Worm (Caenorhabditis elegans) whole organism, L1 larva: ENCODE data around the gene C38C3.4.

Experiments
- Y116A8C.19 ChIP-seq: sonication (generic microtip); optimal IDR thresholded peaks from 2 replicates; lab custom pipeline; 2016; ENCODE audit warnings: missing compliant biosample characterization, missing genetic modification characterization, borderline replicate concordance
- ama-1 ChIP-seq: fragments of 150-350 bp; optimal IDR thresholded peaks from 2 replicates; lab custom pipeline; 2014
- blmp-1 ChIP-seq: fragments of 150-350 bp; optimal IDR thresholded peaks from 2 replicates; lab custom pipeline; 2014; ENCODE audit warnings: missing biosample characterization, missing genetic modification characterization
- ceh-63 ChIP-seq: fragments of 200-800 bp; sonication (Bioruptor generic); optimal IDR thresholded peaks from 2 replicates; lab custom pipeline; 2018; ENCODE audit warnings: mild to moderate bottlenecking, missing genetic modification characterization, missing compliant biosample characterization
- ceh-82 ChIP-seq, 3 experiments: fragments of 150-350 bp in 1 of 3; sonication (generic microtip) in 2 of 3; optimal IDR thresholded peaks; 2 replicates each; lab custom pipeline; 2014 to 2017; ENCODE audit warnings: missing biosample characterization in 3 of 3, missing genetic modification characterization in 3 of 3
- ceh-90 ChIP-seq: sonication (generic microtip); optimal IDR thresholded peaks from 2 replicates; lab custom pipeline; 2016; ENCODE audit warnings: missing genetic modification characterization, missing compliant biosample characterization
- ces-1 ChIP-seq: fragments of 150-350 bp; optimal IDR thresholded peaks from 2 replicates; lab custom pipeline; 2014; ENCODE audit warnings: missing biosample characterization, missing genetic modification reagents, missing genetic modification characterization
- dsc-1 ChIP-seq: sonication (generic microtip); optimal IDR thresholded peaks from 2 replicates; lab custom pipeline; 2016; ENCODE audit warnings: mild to moderate bottlenecking, missing genetic modification characterization, missing compliant biosample characterization
- efl-1 ChIP-seq, 4 experiments: fragments of 150-350 bp; optimal IDR thresholded peaks in 3 of 4; peaks in 1 of 4; 1 replicate in 1 of 4; 2 replicates in 3 of 4; lab custom pipeline; 2014; ENCODE audit warnings: missing biosample characterization in 2 of 4, missing genetic modification characterization in 2 of 4, missing genetic modification reagents in 2 of 4
- fkh-10 ChIP-seq: sonication (generic microtip); optimal IDR thresholded peaks from 2 replicates; lab custom pipeline; 2017; ENCODE audit warnings: missing biosample characterization, missing genetic modification reagents, missing genetic modification characterization
- fkh-8 ChIP-seq: sonication (generic microtip); optimal IDR thresholded peaks from 2 replicates; lab custom pipeline; 2016; ENCODE audit warnings: mild to moderate bottlenecking, missing genetic modification characterization, missing compliant biosample characterization
- hlh-4 ChIP-seq: sonication (generic microtip); optimal IDR thresholded peaks from 2 replicates; lab custom pipeline; 2016; ENCODE audit warnings: mild to moderate bottlenecking, missing genetic modification characterization, missing compliant biosample characterization
- irx-1 ChIP-seq: sonication (generic microtip); optimal IDR thresholded peaks from 2 replicates; lab custom pipeline; 2016; ENCODE audit warnings: missing genetic modification characterization, missing compliant biosample characterization
- isw-1 ChIP-seq: fragments of 200-800 bp; sonication (Bioruptor generic); IDR thresholded peaks from 2 replicates; pipeline ENCODE4 v1.3.6; 2022; ENCODE audit warnings: missing genetic modification characterization, missing compliant biosample characterization
- lin-14 ChIP-seq: fragments of 200-800 bp; sonication (Bioruptor generic); optimal IDR thresholded peaks from 2 replicates; lab custom pipeline; 2018; ENCODE audit warnings: mild to moderate bottlenecking, missing genetic modification characterization, moderate library complexity, missing compliant biosample characterization
- lin-39 ChIP-seq: fragments of 150-350 bp; optimal IDR thresholded peaks from 2 replicates; lab custom pipeline; 2014; ENCODE audit warnings: missing biosample characterization, missing genetic modification reagents, missing genetic modification characterization
- lsy-2 ChIP-seq, 2 experiments: fragments of 150-350 bp; optimal IDR thresholded peaks; 2 replicates each; lab custom pipeline; 2014; ENCODE audit warnings: missing biosample characterization in 2 of 2, missing genetic modification characterization in 2 of 2
- mef-2 ChIP-seq: fragments of 150-350 bp; optimal IDR thresholded peaks from 2 replicates; lab custom pipeline; 2014; ENCODE audit warnings: missing biosample characterization, missing genetic modification characterization
- mep-1 ChIP-seq: fragments of 150-350 bp; optimal IDR thresholded peaks from 2 replicates; lab custom pipeline; 2014; ENCODE audit warnings: missing biosample characterization, missing genetic modification characterization
- nhr-19 ChIP-seq: fragments of 200-800 bp; sonication (Bioruptor generic); conservative IDR thresholded peaks from 2 replicates; pipeline ENCODE4 v1.3.6; 2022; ENCODE audit warnings: missing genetic modification characterization, missing compliant biosample characterization
- nhr-20 ChIP-seq: sonication (generic microtip); optimal IDR thresholded peaks from 2 replicates; lab custom pipeline; 2016; ENCODE audit warnings: mild to moderate bottlenecking, missing genetic modification characterization, missing compliant biosample characterization
- nhr-47 ChIP-seq: sonication (generic microtip); optimal IDR thresholded peaks from 2 replicates; lab custom pipeline; 2016; ENCODE audit warnings: mild to moderate bottlenecking, missing genetic modification characterization, moderate library complexity, missing compliant biosample characterization
- nhr-71 ChIP-seq: sonication (generic microtip); optimal IDR thresholded peaks from 2 replicates; lab custom pipeline; 2016; ENCODE audit warnings: mild to moderate bottlenecking, missing genetic modification characterization, moderate library complexity, missing compliant biosample characterization
- nhr-85 ChIP-seq: sonication (generic microtip); peaks from one replicate; lab custom pipeline; 2016; ENCODE audit warnings: missing genetic modification characterization, inconsistent platforms, missing compliant biosample characterization
- nhr-90 ChIP-seq: sonication (generic microtip); optimal IDR thresholded peaks from 2 replicates; lab custom pipeline; 2016; ENCODE audit warnings: mild to moderate bottlenecking, missing genetic modification characterization, missing compliant biosample characterization; ENCODE audit not compliant: poor library complexity
- pag-3 ChIP-seq: sonication (generic microtip); optimal IDR thresholded peaks from 2 replicates; lab custom pipeline; 2017; ENCODE audit warnings: missing genetic modification characterization, mild to moderate bottlenecking, missing compliant biosample characterization, antibody characterized with exemption, borderline replicate concordance; ENCODE audit not compliant: insufficient read depth
- pqm-1 ChIP-seq: sonication (generic microtip); optimal IDR thresholded peaks from 3 replicates; lab custom pipeline; 2017; ENCODE audit warnings: missing biosample characterization, missing genetic modification characterization
- rnt-1 ChIP-seq: sonication (generic microtip); optimal IDR thresholded peaks from 2 replicates; lab custom pipeline; 2016; ENCODE audit warnings: mild to moderate bottlenecking, missing genetic modification characterization, moderate library complexity, missing compliant biosample characterization
- skn-1 ChIP-seq: fragments of 150-350 bp; optimal IDR thresholded peaks from 2 replicates; lab custom pipeline; 2014; ENCODE audit warnings: missing biosample characterization, missing genetic modification characterization
- snu-23 ChIP-seq: sonication (generic microtip); optimal IDR thresholded peaks from 2 replicates; lab custom pipeline; 2016; ENCODE audit warnings: missing genetic modification characterization, missing compliant biosample characterization
- sox-4 ChIP-seq: sonication (generic microtip); optimal IDR thresholded peaks from 2 replicates; lab custom pipeline; 2016; ENCODE audit warnings: missing genetic modification characterization, missing compliant biosample characterization
- swsn-7 ChIP-seq: sonication (generic microtip); optimal IDR thresholded peaks from 2 replicates; lab custom pipeline; 2016; ENCODE audit warnings: missing genetic modification characterization, missing compliant biosample characterization
- tbx-2 ChIP-seq: sonication (generic microtip); optimal IDR thresholded peaks from 2 replicates; lab custom pipeline; 2016; ENCODE audit warnings: missing genetic modification characterization, missing compliant biosample characterization
- unc-130 ChIP-seq: fragments of 150-350 bp; optimal IDR thresholded peaks from 2 replicates; lab custom pipeline; 2017; ENCODE audit warnings: missing biosample characterization, missing genetic modification characterization, inconsistent platforms
- unc-30 ChIP-seq: sonication (generic microtip); optimal IDR thresholded peaks from 2 replicates; lab custom pipeline; 2017; ENCODE audit warnings: missing biosample characterization, missing genetic modification characterization
- unc-62 ChIP-seq: fragments of 150-350 bp; optimal IDR thresholded peaks from 2 replicates; lab custom pipeline; 2014; ENCODE audit warnings: missing biosample characterization, missing genetic modification reagents, missing genetic modification characterization
- ztf-11 ChIP-seq, 2 experiments: sonication (generic microtip); optimal IDR thresholded peaks; 2 replicates each; lab custom pipeline; 2016 to 2017; ENCODE audit warnings: missing genetic modification characterization in 2 of 2, missing biosample characterization in 1 of 2, missing compliant biosample characterization in 1 of 2

C38C3.4 gene

ce11 chrV:1476841-1477240 is 5.0 kb upstream of the C38C3.4 start:
- TF ChIP-seq rnt-1 (tag; lab: Kevin White, UChicago), result no peak
- TF ChIP-seq efl-1 (optimal IDR thresholded peaks at IDR 0.05; lab: Kevin White, UChicago), result no peak
- TF ChIP-seq efl-1 (GFP tag; optimal IDR thresholded peaks at IDR 0.05 in 1 of 2; lab: Kevin White, UChicago), result peak in 1 of 2 experiments; percentile 87

- TF ChIP-seq blmp-1 (no peak), unc-30 (no peak), Y116A8C.19 (tag; lab: Kevin White, UChicago) (no peak), nhr-20 (peak; percentile 58), nhr-71 (tag; lab: Kevin White, UChicago) (peak; percentile 88), mef-2 (tag; lab: Kevin White, UChicago) (peak; percentile 26), nhr-19 (GFP tag; lab: Robert Waterston, UW) (peak; percentile 74), nhr-90 (tag; lab: Kevin White, UChicago) (no peak), rnt-1 (tag; lab: Kevin White, UChicago) (peak; percentile 83), lin-39 (tag; lab: Kevin White, UChicago) (peak; percentile 63), lin-14 (peak; percentile 97), isw-1 (GFP tag; lab: Robert Waterston, UW) (no peak), swsn-7 (tag; lab: Kevin White, UChicago) (peak; percentile 31), efl-1 (optimal IDR thresholded peaks at IDR 0.05; lab: Kevin White, UChicago) (peak in 1 of 2 experiments; percentile 29), efl-1 (GFP tag; optimal IDR thresholded peaks at IDR 0.05 in 1 of 2; lab: Kevin White, UChicago) (peak in 1 of 2 experiments; percentile 83), tbx-2 (tag; lab: Kevin White, UChicago) (peak; percentile 37), lsy-2 (tag; optimal IDR thresholded peaks at IDR 0.05; lab: Kevin White, UChicago) (peak in 1 of 2 experiments; percentile 52), irx-1 (tag; lab: Kevin White, UChicago) (peak; percentile 11), pag-3 (peak; percentile 20), mep-1 (tag; lab: Kevin White, UChicago) (peak; percentile 5), snu-23 (GFP tag; lab: Kevin White, UChicago) (peak; percentile 41), ztf-11 (tag; optimal IDR thresholded peaks at IDR 0.05; lab: Kevin White, UChicago) (no peak), unc-130 (peak; percentile 58)
These were observed 1.0 kb upstream of the C38C3.4 start for ce11 chrV:1480841-1481240.

ce11 chrV:1486031-1486430 is 4.2 kb downstream of the C38C3.4 start:
- peak; percentile 84 for TF ChIP-seq lin-14
- TF ChIP-seq fkh-10, result peak; percentile 94
- no peak for TF ChIP-seq skn-1 (tag; lab: Kevin White, UChicago)
- peak; percentile 76 for TF ChIP-seq ces-1 (GFP tag; lab: Kevin White, UChicago)
- TF ChIP-seq, all 84 proteins: peak for 3

ce11 chrV:1487262-1487661 is 5.4 kb downstream of the C38C3.4 start:
- TF ChIP-seq unc-62, result no peak
- TF ChIP-seq dsc-1, result peak; percentile 70
- TF ChIP-seq nhr-71 (tag; lab: Kevin White, UChicago), result peak; percentile 48
- TF ChIP-seq fkh-8 (tag; lab: Kevin White, UChicago), result peak; percentile 85
- peak; percentile 2 for TF ChIP-seq sox-4 (tag; lab: Kevin White, UChicago)
- TF ChIP-seq lin-14, result peak; percentile 30
- no peak for TF ChIP-seq pqm-1 (tag; lab: Kevin White, UChicago)
- peak; percentile 53 for TF ChIP-seq hlh-4 (tag; lab: Kevin White, UChicago)
- no peak for TF ChIP-seq ceh-90 (tag; lab: Kevin White, UChicago)
- TF ChIP-seq ceh-63 (GFP tag; lab: Kevin White, UChicago), result no peak
- TF ChIP-seq nhr-47 (tag; lab: Kevin White, UChicago), result peak; percentile 30
- TF ChIP-seq, all 84 proteins: peak for 7

- TF ChIP-seq nhr-85 (tag; lab: Kevin White, UChicago), result no peak
- TF ChIP-seq rnt-1 (tag; lab: Kevin White, UChicago), result no peak
- no peak for TF ChIP-seq efl-1 (optimal IDR thresholded peaks at IDR 0.05; lab: Kevin White, UChicago)
- peak in 1 of 2 experiments; percentile 67 for TF ChIP-seq efl-1 (GFP tag; optimal IDR thresholded peaks at IDR 0.05 in 1 of 2; lab: Kevin White, UChicago)
- peak; percentile 56 for TF ChIP-seq lin-14
- peak; percentile 71 for TF ChIP-seq dsc-1
- peak; percentile 59 for TF ChIP-seq fkh-8 (tag; lab: Kevin White, UChicago)
- peak; percentile 53 for TF ChIP-seq nhr-47 (tag; lab: Kevin White, UChicago)
- TF ChIP-seq irx-1 (tag; lab: Kevin White, UChicago), result no peak
- no peak for TF ChIP-seq ama-1 (lab: Kevin White, UChicago)
- no peak for TF ChIP-seq mep-1 (tag; lab: Kevin White, UChicago)
- TF ChIP-seq ceh-82 (tag; optimal IDR thresholded peaks at IDR 0.05; lab: Kevin White, UChicago), result no peak
- TF ChIP-seq nhr-71 (tag; lab: Kevin White, UChicago), result peak; percentile 51
- TF ChIP-seq sox-4 (tag; lab: Kevin White, UChicago), result no peak
These were observed 6.8 kb downstream of the C38C3.4 start for ce11 chrV:1488642-1489041.
